Fruit fly (Drosophila melanogaster) whole organism, embryonic: ENCODE data around the gene vito.

ENCODE experiments used
- Ada2b ChIP-seq: fragments of 200-800 bp; sonication (Bioruptor generic); IDR thresholded peaks from 2 replicates; pipeline ENCODE4 v1.3.6; 2022; ENCODE audit warnings: missing biosample characterization, missing genetic modification characterization
- Asciz ChIP-seq: fragments of 200-800 bp; sonication (Bioruptor generic); optimal IDR thresholded peaks from 2 replicates; lab custom pipeline; 2017; ENCODE audit warnings: missing biosample characterization, mild to moderate bottlenecking, missing genetic modification characterization, missing genetic modification reagents
- CG11504 ChIP-seq: fragments of 200-800 bp; sonication (Bioruptor generic); optimal IDR thresholded peaks from 3 replicates; lab custom pipeline; 2019; ENCODE audit warnings: missing biosample characterization, mild to moderate bottlenecking, missing genetic modification characterization, moderate library complexity
- CG12104 ChIP-seq: fragments of 200-800 bp; sonication (Bioruptor generic); optimal IDR thresholded peaks from 3 replicates; lab custom pipeline; 2016; ENCODE audit warnings: missing biosample characterization, missing genetic modification characterization
- CG12744 ChIP-seq: fragments of 200-800 bp; sonication (Bioruptor generic); optimal IDR thresholded peaks from 2 replicates; lab custom pipeline; 2016; ENCODE audit warnings: missing biosample characterization, missing genetic modification characterization
- CG13296 ChIP-seq: fragments of 200-800 bp; sonication (Bioruptor generic); optimal IDR thresholded peaks from 3 replicates; lab custom pipeline; 2018; ENCODE audit warnings: missing biosample characterization, mild to moderate bottlenecking, missing genetic modification characterization
- CG13894 ChIP-seq: fragments of 200-800 bp; sonication (Bioruptor generic); optimal IDR thresholded peaks from 3 replicates; lab custom pipeline; 2018; ENCODE audit warnings: missing biosample characterization, mild to moderate bottlenecking, missing genetic modification characterization, moderate library complexity
- CG15011 ChIP-seq: fragments of 200-800 bp; sonication (Bioruptor generic); optimal IDR thresholded peaks from 3 replicates; lab custom pipeline; 2018; ENCODE audit warnings: missing biosample characterization, mild to moderate bottlenecking, missing genetic modification characterization
- CG16779 ChIP-seq: fragments of 200-800 bp; sonication (Bioruptor generic); IDR thresholded peaks from 2 replicates; pipeline ENCODE4 v1.3.6; 2022; ENCODE audit warnings: missing biosample characterization, missing genetic modification characterization
- CG17568 ChIP-seq: fragments of 200-800 bp; sonication (Bioruptor generic); optimal IDR thresholded peaks from 2 replicates; lab custom pipeline; 2018; ENCODE audit warnings: missing biosample characterization, mild to moderate bottlenecking, missing genetic modification characterization, moderate library complexity
- CG31388 ChIP-seq: fragments of 200-800 bp; sonication (Bioruptor generic); optimal IDR thresholded peaks from 2 replicates; lab custom pipeline; 2016; ENCODE audit warnings: missing biosample characterization, missing genetic modification characterization
- CG4328 ChIP-seq: fragments of 200-800 bp; sonication (Bioruptor generic); optimal IDR thresholded peaks from 3 replicates; lab custom pipeline; 2017; ENCODE audit warnings: missing biosample characterization, missing genetic modification reagents, missing genetic modification characterization
- CG6813 ChIP-seq: fragments of 200-800 bp; sonication (Bioruptor generic); optimal IDR thresholded peaks from 2 replicates; lab custom pipeline; 2017; ENCODE audit warnings: missing biosample characterization, missing genetic modification characterization, mild to moderate bottlenecking, moderate library complexity, missing genetic modification reagents
- CG7745 ChIP-seq: fragments of 200-800 bp; sonication (Bioruptor generic); optimal IDR thresholded peaks from 2 replicates; lab custom pipeline; 2018; ENCODE audit warnings: missing biosample characterization, mild to moderate bottlenecking, missing genetic modification characterization, moderate library complexity
- CG7928 ChIP-seq: fragments of 200-800 bp; sonication (Bioruptor generic); optimal IDR thresholded peaks from 2 replicates; lab custom pipeline; 2017; ENCODE audit warnings: missing biosample characterization, mild to moderate bottlenecking, missing genetic modification characterization
- CG9215 ChIP-seq: fragments of 200-800 bp; sonication (Bioruptor generic); IDR thresholded peaks from 2 replicates; pipeline ENCODE4 v1.3.6; 2022; ENCODE audit warnings: missing biosample characterization, missing genetic modification characterization
- CG9817 ChIP-seq: fragments of 200-800 bp; sonication (Bioruptor generic); optimal IDR thresholded peaks from 2 replicates; lab custom pipeline; 2018; ENCODE audit warnings: missing biosample characterization, mild to moderate bottlenecking, missing genetic modification characterization, moderate library complexity
- CTCF ChIP-seq: fragments of 200-800 bp; sonication (Bioruptor generic); optimal IDR thresholded peaks from 2 replicates; lab custom pipeline; 2017; ENCODE audit warnings: missing biosample characterization, mild to moderate bottlenecking, missing genetic modification characterization, moderate library complexity
- CkIIα-i1 ChIP-seq: fragments of 200-800 bp; sonication (Bioruptor generic); IDR thresholded peaks from 2 replicates; pipeline ENCODE4 v1.3.6; 2022; ENCODE audit warnings: missing biosample characterization, missing genetic modification characterization
- CoRest ChIP-seq: fragments of 200-800 bp; sonication (Bioruptor generic); optimal IDR thresholded peaks from 3 replicates; lab custom pipeline; 2018; ENCODE audit warnings: missing biosample characterization, mild to moderate bottlenecking, missing genetic modification characterization, moderate library complexity
- Fer2 ChIP-seq: fragments of 200-800 bp; sonication (Bioruptor generic); optimal IDR thresholded peaks from 2 replicates; lab custom pipeline; 2018; ENCODE audit warnings: missing biosample characterization, mild to moderate bottlenecking, missing genetic modification characterization, moderate library complexity
- H2.0 ChIP-seq: fragments of 200-800 bp; sonication (Bioruptor generic); IDR thresholded peaks from 2 replicates; pipeline ENCODE4 v1.3.6; 2022; ENCODE audit warnings: missing biosample characterization, missing genetic modification characterization
- Hey ChIP-seq: fragments of 200-800 bp; sonication (Bioruptor generic); optimal IDR thresholded peaks from 3 replicates; lab custom pipeline; 2018; ENCODE audit warnings: missing biosample characterization, mild to moderate bottlenecking, missing genetic modification characterization
- Hr39 ChIP-seq: fragments of >200 bp; optimal IDR thresholded peaks from 2 replicates; lab custom pipeline; 2017
- Jarid2 ChIP-seq: fragments of 200-800 bp; sonication (Bioruptor generic); optimal IDR thresholded peaks from 3 replicates; lab custom pipeline; 2017; ENCODE audit warnings: mild to moderate bottlenecking, missing biosample characterization, missing genetic modification reagents, missing genetic modification characterization
- Lim3 ChIP-seq: fragments of 200-800 bp; sonication (Bioruptor generic); IDR thresholded peaks from 2 replicates; pipeline ENCODE4 v1.3.6; 2022; ENCODE audit warnings: missing biosample characterization, missing genetic modification characterization
- Lpt ChIP-seq: fragments of >200 bp; optimal IDR thresholded peaks from 2 replicates; lab custom pipeline; 2018; ENCODE audit warnings: missing biosample characterization, missing genetic modification characterization
- Mad ChIP-seq: fragments of 200-800 bp; sonication (Bioruptor generic); optimal IDR thresholded peaks from 2 replicates; lab custom pipeline; 2016; ENCODE audit warnings: missing biosample characterization, missing genetic modification characterization
- Ravus ChIP-seq: fragments of 200-800 bp; sonication (Bioruptor generic); IDR thresholded peaks from 2 replicates; pipeline ENCODE4 v1.3.6; 2022; ENCODE audit warnings: missing biosample characterization, missing genetic modification characterization
- Taf1 ChIP-seq: fragments of 200-800 bp; sonication (Bioruptor generic); IDR thresholded peaks from 2 replicates; pipeline ENCODE4 v1.3.6; 2022; ENCODE audit warnings: missing biosample characterization, missing genetic modification characterization
- Xbp1 ChIP-seq: fragments of 200-800 bp; sonication (Bioruptor generic); optimal IDR thresholded peaks from 3 replicates; lab custom pipeline; 2016; ENCODE audit warnings: missing biosample characterization, mild to moderate bottlenecking, missing genetic modification characterization
- ash1 ChIP-seq: fragments of 200-800 bp; sonication (Bioruptor generic); optimal IDR thresholded peaks from 2 replicates; lab custom pipeline; 2018; ENCODE audit warnings: missing biosample characterization, mild to moderate bottlenecking, missing genetic modification characterization
- chm ChIP-seq: fragments of 200-800 bp; sonication (Bioruptor generic); IDR thresholded peaks from 2 replicates; pipeline ENCODE4 v1.3.6; 2022; ENCODE audit warnings: missing biosample characterization, missing genetic modification characterization
- crp ChIP-seq, 2 experiments: fragments of 200-800 bp; sonication (Bioruptor generic); optimal IDR thresholded peaks; 2 replicates in 1 of 2; 3 replicates in 1 of 2; lab custom pipeline; 2017; ENCODE audit warnings: missing biosample characterization in 2 of 2, missing genetic modification characterization in 2 of 2, mild to moderate bottlenecking in 1 of 2, moderate library complexity in 1 of 2
- dpn ChIP-seq, 2 experiments: fragments of 200-800 bp; sonication (Bioruptor generic); optimal IDR thresholded peaks; 3 replicates each; lab custom pipeline; 2016; ENCODE audit warnings: missing biosample characterization in 2 of 2, missing genetic modification characterization in 2 of 2
- ewg ChIP-seq: fragments of 200-800 bp; sonication (Bioruptor generic); optimal IDR thresholded peaks from 3 replicates; lab custom pipeline; 2017; ENCODE audit warnings: mild to moderate bottlenecking, missing biosample characterization, missing genetic modification reagents, missing genetic modification characterization
- fu2 ChIP-seq: fragments of 200-800 bp; sonication (Bioruptor generic); optimal IDR thresholded peaks from 2 replicates; lab custom pipeline; 2016; ENCODE audit warnings: missing biosample characterization, missing genetic modification characterization
- insv ChIP-seq, 2 experiments: fragments of 200-800 bp; sonication (Bioruptor generic); optimal IDR thresholded peaks; 3 replicates each; lab custom pipeline; 2016 to 2018; ENCODE audit warnings: missing biosample characterization in 2 of 2, missing genetic modification characterization in 2 of 2
- jing ChIP-seq: fragments of 200-800 bp; sonication (Bioruptor generic); optimal IDR thresholded peaks from 2 replicates; lab custom pipeline; 2018; ENCODE audit warnings: missing biosample characterization, mild to moderate bottlenecking, missing genetic modification characterization
- lbe ChIP-seq: fragments of 200-800 bp; sonication (Bioruptor generic); optimal IDR thresholded peaks from 2 replicates; lab custom pipeline; 2016; ENCODE audit warnings: missing biosample characterization, mild to moderate bottlenecking, missing genetic modification characterization
- mld ChIP-seq: fragments of 200-800 bp; sonication (Bioruptor generic); IDR thresholded peaks from 3 replicates; pipeline ENCODE4 v1.3.6; 2022; ENCODE audit warnings: missing biosample characterization, missing genetic modification characterization; ENCODE audit not compliant: partially characterized antibody
- pho ChIP-seq: fragments of 200-800 bp; sonication (Bioruptor generic); optimal IDR thresholded peaks from 2 replicates; lab custom pipeline; 2016; ENCODE audit warnings: missing biosample characterization, missing genetic modification characterization
- pzg ChIP-seq: fragments of 200-800 bp; sonication (Bioruptor generic); optimal IDR thresholded peaks from 3 replicates; lab custom pipeline; 2018; ENCODE audit warnings: missing biosample characterization, mild to moderate bottlenecking, missing genetic modification characterization, moderate library complexity
- scrt ChIP-seq: fragments of 200-800 bp; sonication (Bioruptor generic); optimal IDR thresholded peaks from 2 replicates; lab custom pipeline; 2018; ENCODE audit warnings: missing biosample characterization, mild to moderate bottlenecking, missing genetic modification characterization, moderate library complexity
- sima ChIP-seq: fragments of 200-800 bp; sonication (Bioruptor generic); optimal IDR thresholded peaks from 2 replicates; lab custom pipeline; 2016; ENCODE audit warnings: missing biosample characterization, missing genetic modification characterization
- trh ChIP-seq: fragments of 200-800 bp; sonication (Bioruptor generic); optimal IDR thresholded peaks from 2 replicates; lab custom pipeline; 2016; ENCODE audit warnings: missing biosample characterization, missing genetic modification characterization
- tup ChIP-seq: fragments of 200-800 bp; sonication (Bioruptor generic); optimal IDR thresholded peaks from 2 replicates; lab custom pipeline; 2016; ENCODE audit warnings: missing biosample characterization, mild to moderate bottlenecking, missing genetic modification characterization, moderate library complexity
- vnd ChIP-seq: fragments of 200-800 bp; sonication (Bioruptor generic); IDR thresholded peaks from 3 replicates; pipeline ENCODE4 v1.3.6; 2022; ENCODE audit warnings: missing biosample characterization, missing genetic modification characterization; ENCODE audit not compliant: partially characterized antibody
- zfh1 ChIP-seq: fragments of 200-800 bp; sonication (Bioruptor generic); IDR thresholded peaks from 3 replicates; pipeline ENCODE4 v1.3.6; 2022; ENCODE audit warnings: missing biosample characterization, missing genetic modification characterization

The vito gene

dm6 chr3L:5774782-5775181 is 2.4 kb downstream of the vito start:
- no peak for TF ChIP-seq CG4328
- no peak for TF ChIP-seq Jarid2 (GFP tag; lab: Kevin White, UChicago)
- TF ChIP-seq Xbp1 (GFP tag; lab: Kevin White, UChicago), result no peak
- TF ChIP-seq ewg (GFP tag; lab: Kevin White, UChicago), result peak; percentile 16
- TF ChIP-seq CkIIα-i1, result no peak
- no peak for TF ChIP-seq pho (GFP tag; lab: Kevin White, UChicago)
- TF ChIP-seq, all 482 proteins: peak for 1

dm6 chr3L:5770817-5771425 is 6.2 kb downstream of the vito start:
- TF ChIP-seq insv (GFP tag; optimal IDR thresholded peaks at IDR 0.05; lab: Kevin White, UChicago), result peak in 1 of 2 experiments; percentile 75
- TF ChIP-seq CG31388 (GFP tag; lab: Kevin White, UChicago), result peak; percentile 64
- no peak for TF ChIP-seq Asciz (GFP tag; lab: Kevin White, UChicago)
- TF ChIP-seq CG15011 (GFP tag; lab: Kevin White, UChicago), result no peak
- TF ChIP-seq CG17568 (GFP tag; lab: Kevin White, UChicago), result no peak
- peak; percentile 74 for TF ChIP-seq CG12744 (GFP tag; lab: Kevin White, UChicago)
- peak; percentile 74 for TF ChIP-seq zfh1 (GFP tag; lab: Robert Waterston, UW)
- peak; percentile 87 for TF ChIP-seq CG9817 (tag; lab: Kevin White, UChicago)
- no peak for TF ChIP-seq sima (GFP tag; lab: Kevin White, UChicago)
- peak; percentile 98 for TF ChIP-seq CG9215
- peak; percentile 73 for TF ChIP-seq Ada2b (GFP tag; lab: Robert Waterston, UW)
- no peak for TF ChIP-seq mld
- no peak for TF ChIP-seq Lpt (GFP tag; lab: Kevin White, UChicago)
- TF ChIP-seq trh (GFP tag; lab: Kevin White, UChicago), result no peak
- peak in 1 of 2 experiments; percentile 76 for TF ChIP-seq crp (GFP tag; optimal IDR thresholded peaks at IDR 0.05; lab: Kevin White, UChicago)
- peak; percentile 22 for TF ChIP-seq Hey (tag; lab: Kevin White, UChicago)
- no peak for TF ChIP-seq Lim3 (GFP tag; lab: Robert Waterston, UW)
- TF ChIP-seq jing (GFP tag; lab: Kevin White, UChicago), result peak; percentile 38
- TF ChIP-seq pzg (GFP tag; lab: Kevin White, UChicago), result peak; percentile 81
- peak; percentile 77 for TF ChIP-seq Mad (GFP tag; lab: Kevin White, UChicago)
- TF ChIP-seq CG12104, result peak; percentile 84
- 0 out of 2 replicates have a peak, but pooled peaks have one; percentile 7 for TF ChIP-seq CG16779 (GFP tag; lab: Robert Waterston, UW)
- peak; percentile 88 for TF ChIP-seq CG13296
- TF ChIP-seq scrt (GFP tag; lab: Kevin White, UChicago), result peak; percentile 81
- peak; percentile 41; the same call in 1 of the 2 replicates for TF ChIP-seq Taf1 (GFP tag; lab: Robert Waterston, UW)
- TF ChIP-seq tup (GFP tag; lab: Kevin White, UChicago), result peak; percentile 74
- peak; percentile 86 for TF ChIP-seq fu2
- TF ChIP-seq Fer2, result peak; percentile 79
- peak; percentile 82 to 86 for TF ChIP-seq dpn (GFP tag; optimal IDR thresholded peaks at IDR 0.05; lab: Kevin White, UChicago)
- no peak for TF ChIP-seq vnd (GFP tag; lab: Robert Waterston, UW)
- peak; percentile 70 for TF ChIP-seq ash1 (GFP tag; lab: Kevin White, UChicago)
- peak; percentile 92 for TF ChIP-seq CoRest (tag; lab: Kevin White, UChicago)
- TF ChIP-seq CG6813 (GFP tag; lab: Kevin White, UChicago), result peak; percentile 59
- TF ChIP-seq chm (GFP tag; lab: Robert Waterston, UW), result no peak
- TF ChIP-seq lbe (GFP tag; lab: Kevin White, UChicago), result peak; percentile 84
- no peak for TF ChIP-seq Hr39
- no peak for TF ChIP-seq CG13894 (tag; lab: Kevin White, UChicago)
- peak; percentile 59 for TF ChIP-seq CG7928 (GFP tag; lab: Kevin White, UChicago)
- no peak for TF ChIP-seq CG7745
- peak; percentile 20; the same call in 1 of the 2 replicates for TF ChIP-seq Ravus (GFP tag; lab: Robert Waterston, UW)
- no peak for TF ChIP-seq CG11504 (tag; lab: Kevin White, UChicago)
- peak; percentile 26 for TF ChIP-seq CTCF
- peak; percentile 57; the same call in 1 of the 2 replicates for TF ChIP-seq H2.0
